Worm (Caenorhabditis elegans) whole organism, late embryonic: ENCODE data around the gene C40A11.7.

ENCODE experiments used
- C38D4.7 ChIP-seq: fragments of 200-800 bp; sonication (Bioruptor generic); optimal IDR thresholded peaks from 2 replicates; lab custom pipeline; 2018; ENCODE audit warnings: mild to moderate bottlenecking, missing genetic modification characterization, moderate library complexity, missing compliant biosample characterization
- F13H6.1 ChIP-seq: sonication (generic microtip); optimal IDR thresholded peaks from 2 replicates; lab custom pipeline; 2016; ENCODE audit warnings: missing genetic modification characterization, missing compliant biosample characterization
- K09A11.1 ChIP-seq: sonication (generic microtip); optimal IDR thresholded peaks from 2 replicates; lab custom pipeline; 2017; ENCODE audit warnings: antibody characterized with exemption, mild to moderate bottlenecking, missing genetic modification characterization, missing compliant biosample characterization; ENCODE audit not compliant: insufficient read depth
- Y22D7AL.16 ChIP-seq: sonication (generic microtip); optimal IDR thresholded peaks from 2 replicates; lab custom pipeline; 2016; ENCODE audit warnings: missing genetic modification characterization, missing compliant biosample characterization
- ceh-14 ChIP-seq: sonication (generic microtip); optimal IDR thresholded peaks from 2 replicates; lab custom pipeline; 2016; ENCODE audit warnings: missing genotype, missing genetic modification characterization, missing compliant biosample characterization
- ceh-18 ChIP-seq: sonication (generic microtip); optimal IDR thresholded peaks from 2 replicates; lab custom pipeline; 2016; ENCODE audit warnings: missing genetic modification characterization, missing compliant biosample characterization
- ceh-19 ChIP-seq: fragments of 200-800 bp; sonication (Bioruptor generic); optimal IDR thresholded peaks from 2 replicates; lab custom pipeline; 2018; ENCODE audit warnings: mild to moderate bottlenecking, missing genetic modification characterization, missing compliant biosample characterization
- ceh-2 ChIP-seq: sonication (generic microtip); optimal IDR thresholded peaks from 2 replicates; lab custom pipeline; 2016; ENCODE audit warnings: missing genotype, missing genetic modification characterization, missing compliant biosample characterization
- ceh-24 ChIP-seq: sonication (generic microtip); optimal IDR thresholded peaks from 2 replicates; lab custom pipeline; 2016; ENCODE audit warnings: mild to moderate bottlenecking, missing genetic modification characterization, missing compliant biosample characterization
- ceh-31 ChIP-seq: sonication (generic microtip); optimal IDR thresholded peaks from 2 replicates; lab custom pipeline; 2016; ENCODE audit warnings: missing genetic modification characterization, missing compliant biosample characterization
- ceh-48 ChIP-seq: sonication (generic microtip); optimal IDR thresholded peaks from 2 replicates; lab custom pipeline; 2016; ENCODE audit warnings: missing genetic modification characterization, inconsistent platforms, missing compliant biosample characterization
- ceh-6 ChIP-seq: fragments of 200-800 bp; sonication (Bioruptor generic); optimal IDR thresholded peaks from 2 replicates; lab custom pipeline; 2018; ENCODE audit warnings: mild to moderate bottlenecking, missing genetic modification characterization, missing compliant biosample characterization
- ceh-9 ChIP-seq: sonication (generic microtip); optimal IDR thresholded peaks from 2 replicates; lab custom pipeline; 2016; ENCODE audit warnings: mild to moderate bottlenecking, missing genetic modification characterization, inconsistent platforms, missing compliant biosample characterization
- che-1 ChIP-seq: sonication (generic microtip); optimal IDR thresholded peaks from 2 replicates; lab custom pipeline; 2016; ENCODE audit warnings: mild to moderate bottlenecking, missing genetic modification characterization, missing compliant biosample characterization
- dve-1 ChIP-seq: sonication (generic microtip); optimal IDR thresholded peaks from 2 replicates; lab custom pipeline; 2017; ENCODE audit warnings: antibody characterized with exemption, mild to moderate bottlenecking, missing genetic modification characterization, missing compliant biosample characterization
- ets-4 ChIP-seq: sonication (generic microtip); optimal IDR thresholded peaks from 2 replicates; lab custom pipeline; 2016; ENCODE audit warnings: missing genetic modification characterization, missing compliant biosample characterization
- fkh-6 ChIP-seq: sonication (generic microtip); optimal IDR thresholded peaks from 2 replicates; lab custom pipeline; 2016; ENCODE audit warnings: missing genetic modification characterization, missing compliant biosample characterization
- hlh-13 ChIP-seq: fragments of 200-800 bp; sonication (Bioruptor generic); optimal IDR thresholded peaks from 2 replicates; lab custom pipeline; 2018; ENCODE audit warnings: mild to moderate bottlenecking, missing genetic modification characterization, missing compliant biosample characterization
- hlh-30 ChIP-seq: sonication (generic microtip); optimal IDR thresholded peaks from 2 replicates; lab custom pipeline; 2017; ENCODE audit warnings: antibody characterized with exemption, missing genetic modification characterization, missing compliant biosample characterization; ENCODE audit not compliant: insufficient read depth
- hlh-6 ChIP-seq: sonication (generic microtip); optimal IDR thresholded peaks from 2 replicates; lab custom pipeline; 2016; ENCODE audit warnings: missing genotype, missing genetic modification characterization, missing compliant biosample characterization
- hlh-8 ChIP-seq: sonication (generic microtip); optimal IDR thresholded peaks from 2 replicates; lab custom pipeline; 2016; ENCODE audit warnings: missing genotype, missing genetic modification characterization, missing compliant biosample characterization
- lim-6 ChIP-seq: sonication (generic microtip); optimal IDR thresholded peaks from 2 replicates; lab custom pipeline; 2016; ENCODE audit warnings: missing genetic modification characterization, missing compliant biosample characterization
- mec-3 ChIP-seq: sonication (generic microtip); optimal IDR thresholded peaks from 2 replicates; lab custom pipeline; 2016; ENCODE audit warnings: borderline replicate concordance, missing genetic modification characterization, missing compliant biosample characterization
- nhr-11 ChIP-seq: fragments of 150-350 bp; optimal IDR thresholded peaks from 2 replicates; lab custom pipeline; 2014; ENCODE audit warnings: missing biosample characterization, missing genetic modification characterization
- odd-2 ChIP-seq: sonication (generic microtip); optimal IDR thresholded peaks from 2 replicates; lab custom pipeline; 2017; ENCODE audit warnings: antibody characterized with exemption, mild to moderate bottlenecking, missing genetic modification characterization, missing compliant biosample characterization
- pag-3 ChIP-seq: sonication (generic microtip); optimal IDR thresholded peaks from 2 replicates; lab custom pipeline; 2016; ENCODE audit warnings: missing compliant biosample characterization, missing genetic modification characterization, borderline replicate concordance
- pax-1 ChIP-seq: fragments of 150-350 bp; optimal IDR thresholded peaks from 2 replicates; lab custom pipeline; 2014; ENCODE audit warnings: missing biosample characterization, missing genetic modification characterization
- pqm-1 ChIP-seq: sonication (generic microtip); optimal IDR thresholded peaks from 2 replicates; lab custom pipeline; 2016; ENCODE audit warnings: missing genetic modification characterization, missing compliant biosample characterization
- sdc-2 ChIP-seq: sonication (generic microtip); optimal IDR thresholded peaks from 2 replicates; lab custom pipeline; 2016; ENCODE audit warnings: missing genotype, missing genetic modification characterization, missing compliant biosample characterization
- sox-2 ChIP-seq: fragments of 200-800 bp; sonication (Bioruptor generic); IDR thresholded peaks from 2 replicates; pipeline ENCODE4 v1.3.6; 2022; ENCODE audit warnings: missing genetic modification reagents, missing genetic modification characterization, missing compliant biosample characterization
- sox-4 ChIP-seq: sonication (generic microtip); optimal IDR thresholded peaks from 2 replicates; lab custom pipeline; 2017; ENCODE audit warnings: mild to moderate bottlenecking, missing genetic modification characterization, inconsistent platforms, missing compliant biosample characterization
- syd-9 ChIP-seq: sonication (generic microtip); optimal IDR thresholded peaks from 2 replicates; lab custom pipeline; 2016; ENCODE audit warnings: mild to moderate bottlenecking, missing genetic modification characterization, moderate library complexity, missing compliant biosample characterization
- unc-3 ChIP-seq, 2 experiments: fragments of 200-800 bp in 1 of 2; sonication (Bioruptor generic) in 1 of 2; sonication (generic microtip) in 1 of 2; conservative IDR thresholded peaks in 1 of 2; optimal IDR thresholded peaks in 1 of 2; 2 replicates each; pipeline versions ENCODE4 v1.3.6 to Lab custom; 2016 to 2022; ENCODE audit warnings: missing compliant biosample characterization in 2 of 2, missing genetic modification characterization in 2 of 2, missing genetic modification reagents in 1 of 2
- unc-42 ChIP-seq: sonication (generic microtip); optimal IDR thresholded peaks from 2 replicates; lab custom pipeline; 2016; ENCODE audit warnings: missing genotype, missing genetic modification characterization, missing compliant biosample characterization
- ztf-16 ChIP-seq: sonication (generic microtip); optimal IDR thresholded peaks from 2 replicates; lab custom pipeline; 2017; ENCODE audit warnings: missing genetic modification characterization, missing compliant biosample characterization

Gene C40A11.7

DNA sequence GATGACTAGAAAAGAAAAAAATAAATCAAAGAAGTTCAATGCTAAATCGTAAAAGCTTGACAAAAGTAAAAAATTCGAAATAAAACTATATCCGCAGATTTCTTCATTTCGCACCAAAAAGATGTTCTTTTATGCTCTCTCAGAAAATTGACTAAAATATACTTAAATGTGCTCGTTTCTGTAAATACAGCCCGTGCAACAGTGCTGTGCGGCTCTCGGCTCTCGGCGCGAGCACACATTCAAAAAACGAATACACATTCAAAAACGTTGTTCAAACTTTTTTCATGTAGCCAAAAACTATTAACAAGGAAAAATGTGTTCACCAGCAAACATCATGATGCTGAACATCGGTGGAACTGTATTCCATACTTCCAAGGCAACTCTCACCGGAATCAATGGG is 9.6 kb downstream of the C40A11.7 start, which contains the start of gene C40A11.3:
TSS of gene C40A11.3 (plus strand) at position 301 of the 400 bp plus-strand sequence.
- TF ChIP-seq unc-3 (GFP tag; conservative IDR thresholded peaks at IDR 0.05; lab: Robert Waterston, UW) (no peak), unc-3 (tag; optimal IDR thresholded peaks at IDR 0.05; lab: Kevin White, UChicago) (no peak), ztf-16 (tag; lab: Kevin White, UChicago) (no peak), C38D4.7 (GFP tag; lab: Kevin White, UChicago) (no peak), sox-4 (no peak), hlh-30 (tag; lab: Kevin White, UChicago) (no peak), sdc-2 (no peak), pqm-1 (no peak), hlh-8 (tag; lab: Kevin White, UChicago) (no peak), ceh-14 (no peak), hlh-13 (GFP tag; lab: Kevin White, UChicago) (no peak), che-1 (no peak), fkh-6 (tag; lab: Kevin White, UChicago) (no peak), dve-1 (tag; lab: Kevin White, UChicago) (no peak)

DNA sequence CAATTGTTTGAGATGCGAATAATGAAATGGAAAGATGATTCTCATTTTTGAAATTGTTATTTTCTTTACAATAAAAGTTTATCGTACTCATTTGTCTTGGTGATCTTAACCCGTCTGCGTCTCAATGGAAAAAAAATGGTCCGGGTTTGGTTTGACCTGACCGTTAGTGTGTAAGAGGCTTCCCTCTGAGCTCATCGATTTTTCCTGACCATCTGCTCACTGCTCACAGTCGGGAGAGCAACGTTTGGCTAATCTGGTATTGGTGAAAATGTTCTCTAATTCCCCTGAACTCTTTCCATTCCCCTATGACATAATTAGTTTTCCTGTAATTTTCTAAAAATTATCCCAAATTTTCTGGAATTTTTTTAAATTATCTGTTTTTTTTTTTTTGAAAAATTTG is 11.5 kb downstream of the C40A11.7 start:
- TF ChIP-seq ceh-2 (tag; lab: Kevin White, UChicago): no peak
- TF ChIP-seq, all 69 proteins: peak for 0

DNA sequence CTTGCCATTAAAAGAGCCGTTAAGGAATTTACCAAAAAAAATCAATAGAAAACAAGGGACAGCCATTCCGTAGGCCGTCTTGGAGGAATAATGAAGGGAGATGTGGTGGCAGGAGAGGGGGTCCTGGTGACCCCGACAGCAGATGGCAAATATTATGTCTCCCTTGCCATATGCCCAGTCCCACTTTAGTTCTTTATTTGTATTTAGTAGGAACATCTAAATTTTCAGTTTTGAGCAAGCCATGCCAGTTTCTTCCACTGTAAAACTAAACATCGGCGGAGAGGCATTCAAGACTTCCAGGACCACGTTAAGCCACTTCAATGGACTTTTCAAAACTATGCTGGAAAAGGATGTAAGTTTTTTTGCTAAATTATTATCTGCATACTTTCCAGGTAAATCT is 13.2 kb downstream of the C40A11.7 start, which contains the start of gene C40A11.4:
TSS of gene C40A11.4 (plus strand) at position 188 of the 400 bp plus-strand sequence.
- TF ChIP-seq sdc-2 (no peak), ceh-48 (tag; lab: Kevin White, UChicago) (peak; percentile 16), ceh-31 (tag; lab: Kevin White, UChicago) (no peak), ets-4 (tag; lab: Kevin White, UChicago) (no peak)

DNA sequence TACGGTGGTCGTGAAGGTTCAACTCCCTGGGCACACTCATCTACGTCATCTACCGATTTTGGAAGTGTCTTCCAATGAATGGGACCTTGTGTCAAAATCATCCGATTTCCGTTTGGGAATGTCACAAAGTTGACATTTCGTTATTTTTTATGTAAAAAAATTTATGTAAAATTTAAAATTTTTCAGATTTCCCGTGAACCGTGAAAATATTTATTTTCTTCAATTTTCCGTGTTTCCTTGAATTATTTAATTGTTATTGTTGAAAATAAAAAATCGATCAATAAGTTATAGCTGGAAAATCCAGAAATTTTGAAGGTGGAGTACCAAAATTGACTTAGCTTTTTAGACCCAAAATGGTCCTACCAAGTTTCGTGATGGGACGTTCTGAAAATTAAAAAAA is 14.8 kb downstream of the C40A11.7 start, which contains the start of gene hpo-7:
TSS of gene hpo-7 (minus strand) at position 101 of the 400 bp plus-strand sequence.
- TF ChIP-seq unc-42 (tag; lab: Kevin White, UChicago): no peak
- no peak for TF ChIP-seq odd-2 (tag; lab: Kevin White, UChicago)
- TF ChIP-seq, all 69 proteins: peak for 0

DNA sequence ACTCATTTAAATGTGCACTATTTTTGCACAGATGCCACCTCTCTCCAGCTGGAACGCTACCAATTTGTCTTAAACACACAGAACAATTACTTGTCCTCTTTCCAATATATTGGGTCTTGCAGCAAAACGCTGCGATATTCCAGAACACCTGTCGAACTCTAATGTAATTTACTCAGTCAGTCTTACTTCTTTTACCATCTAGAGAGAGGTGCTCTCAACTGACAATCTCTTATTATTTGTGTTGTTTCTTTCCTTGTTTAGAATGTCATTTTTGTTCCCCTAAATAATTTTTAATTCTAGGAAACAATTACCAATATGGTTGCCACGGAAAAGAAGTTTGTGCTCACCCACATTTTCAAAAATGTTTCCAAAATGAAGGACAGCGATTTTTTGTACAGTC is 19.6 kb downstream of the C40A11.7 start, which contains the start of gene sdz-28:
TSS of gene sdz-28 (plus strand) at position 301 of the 400 bp plus-strand sequence.
- TF ChIP-seq C38D4.7 (GFP tag; lab: Kevin White, UChicago) (no peak), Y22D7AL.16 (no peak), ceh-48 (tag; lab: Kevin White, UChicago) (no peak), ceh-19 (GFP tag; lab: Kevin White, UChicago) (no peak), mec-3 (tag; lab: Kevin White, UChicago) (no peak), ceh-24 (tag; lab: Kevin White, UChicago) (no peak), ceh-31 (tag; lab: Kevin White, UChicago) (no peak)

DNA sequence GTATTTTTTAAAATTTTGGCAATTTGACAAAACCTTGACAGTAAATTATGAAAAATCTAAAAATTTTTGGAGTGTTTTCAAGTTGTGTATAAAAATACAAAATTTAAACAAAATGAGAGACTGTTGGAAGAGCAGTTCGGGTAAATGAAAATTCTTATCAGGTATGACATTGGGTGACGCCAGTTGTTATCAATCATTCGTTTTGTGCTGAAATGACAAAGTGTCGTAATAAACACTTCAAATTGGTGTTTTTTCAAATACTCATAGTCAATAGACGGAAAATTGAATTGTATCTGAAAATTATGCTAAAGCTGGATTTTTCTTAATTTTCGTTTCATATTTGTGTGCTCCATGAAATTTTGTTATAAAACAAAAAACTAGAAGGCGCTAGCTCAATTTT is 27.6 kb downstream of the C40A11.7 start:
- TF ChIP-seq K09A11.1 (tag; lab: Kevin White, UChicago): no peak
- TF ChIP-seq pag-3 (tag; lab: Kevin White, UChicago): no peak
- TF ChIP-seq ceh-18 (tag; lab: Kevin White, UChicago): no peak
- no peak for TF ChIP-seq mec-3 (tag; lab: Kevin White, UChicago)
- TF ChIP-seq sox-4: no peak
- no peak for TF ChIP-seq nhr-11 (tag; lab: Kevin White, UChicago)
- TF ChIP-seq ceh-9 (tag; lab: Kevin White, UChicago): no peak
- TF ChIP-seq pax-1 (tag; lab: Kevin White, UChicago): no peak
- no peak for TF ChIP-seq hlh-6
- no peak for TF ChIP-seq unc-3 (GFP tag; conservative IDR thresholded peaks at IDR 0.05; lab: Robert Waterston, UW)
- TF ChIP-seq unc-3 (tag; optimal IDR thresholded peaks at IDR 0.05; lab: Kevin White, UChicago): no peak
- TF ChIP-seq lim-6 (tag; lab: Kevin White, UChicago): no peak
- no peak for TF ChIP-seq ceh-14
- TF ChIP-seq sox-2 (GFP tag; lab: Robert Waterston, UW): no peak
- TF ChIP-seq syd-9 (tag; lab: Kevin White, UChicago): no peak
- TF ChIP-seq F13H6.1: no peak
- TF ChIP-seq ztf-16 (tag; lab: Kevin White, UChicago): no peak
- TF ChIP-seq ceh-6 (GFP tag; lab: Kevin White, UChicago): no peak
- no peak for TF ChIP-seq pqm-1
